Fruit fly (Drosophila melanogaster) whole organism, embryonic: ENCODE results near the gene Arl6IP1.

Experiments
- CG10979 ChIP-seq: fragments of 200-800 bp; sonication (Bioruptor generic); optimal IDR thresholded peaks from 2 replicates; lab custom pipeline; 2018; ENCODE audit warnings: missing biosample characterization, mild to moderate bottlenecking, missing genetic modification characterization, moderate library complexity
- CG12155 ChIP-seq: fragments of 200-800 bp; sonication (Bioruptor generic); optimal IDR thresholded peaks from 3 replicates; lab custom pipeline; 2016; ENCODE audit warnings: missing biosample characterization, missing genetic modification characterization
- CG12219 ChIP-seq: fragments of 200-800 bp; sonication (Bioruptor generic); optimal IDR thresholded peaks from 3 replicates; lab custom pipeline; 2018; ENCODE audit warnings: missing biosample characterization, mild to moderate bottlenecking, missing genetic modification characterization
- CG12236 ChIP-seq: fragments of 200-800 bp; sonication (Bioruptor generic); optimal IDR thresholded peaks from 2 replicates; lab custom pipeline; 2016; ENCODE audit warnings: missing biosample characterization, missing genetic modification characterization
- CG12391 ChIP-seq: fragments of 200-800 bp; sonication (Bioruptor generic); optimal IDR thresholded peaks from 3 replicates; lab custom pipeline; 2018; ENCODE audit warnings: missing biosample characterization, mild to moderate bottlenecking, missing genetic modification characterization, moderate library complexity
- CG13424 ChIP-seq: fragments of 200-800 bp; sonication (Bioruptor generic); optimal IDR thresholded peaks from 2 replicates; lab custom pipeline; 2019; ENCODE audit warnings: missing biosample characterization, mild to moderate bottlenecking, missing genetic modification characterization, moderate library complexity
- CG14667 ChIP-seq: fragments of 200-800 bp; sonication (Bioruptor generic); IDR thresholded peaks from 2 replicates; pipeline ENCODE4 v1.3.6; 2022; ENCODE audit warnings: missing biosample characterization, missing genetic modification characterization
- CG14710 ChIP-seq: fragments of 200-800 bp; sonication (Bioruptor generic); optimal IDR thresholded peaks from 3 replicates; lab custom pipeline; 2019; ENCODE audit warnings: missing biosample characterization, mild to moderate bottlenecking, missing genetic modification characterization, moderate library complexity
- CG1529 ChIP-seq: fragments of 200-800 bp; sonication (Bioruptor generic); optimal IDR thresholded peaks from 3 replicates; lab custom pipeline; 2018; ENCODE audit warnings: missing biosample characterization, missing genetic modification characterization
- CG18262 ChIP-seq: fragments of 200-800 bp; optimal IDR thresholded peaks from 3 replicates; lab custom pipeline; 2019; ENCODE audit warnings: missing biosample characterization, mild to moderate bottlenecking, missing genetic modification characterization, moderate library complexity
- CG18619 ChIP-seq: fragments of 200-800 bp; sonication (Bioruptor generic); optimal IDR thresholded peaks from 3 replicates; lab custom pipeline; 2017; ENCODE audit warnings: missing biosample characterization, mild to moderate bottlenecking, missing genetic modification characterization
- CG2875 ChIP-seq: fragments of 200-800 bp; sonication (Bioruptor generic); optimal IDR thresholded peaks from 2 replicates; lab custom pipeline; 2017; ENCODE audit warnings: missing biosample characterization, mild to moderate bottlenecking, missing genetic modification characterization, missing genetic modification reagents
- CG3281 ChIP-seq: fragments of 200-800 bp; sonication (Bioruptor generic); optimal IDR thresholded peaks from 3 replicates; lab custom pipeline; 2017; ENCODE audit warnings: missing biosample characterization, mild to moderate bottlenecking, missing genetic modification characterization
- CG3995 ChIP-seq: fragments of 200-800 bp; sonication (Bioruptor generic); optimal IDR thresholded peaks from 3 replicates; lab custom pipeline; 2016; ENCODE audit warnings: missing biosample characterization, missing genetic modification characterization
- CG4424 ChIP-seq: fragments of 200-800 bp; sonication (Bioruptor generic); optimal IDR thresholded peaks from 3 replicates; lab custom pipeline; 2016; ENCODE audit warnings: missing biosample characterization, missing genetic modification characterization
- CG4617 ChIP-seq: fragments of 200-800 bp; sonication (Bioruptor generic); optimal IDR thresholded peaks from 3 replicates; lab custom pipeline; 2016; ENCODE audit warnings: missing biosample characterization, missing genetic modification characterization, borderline replicate concordance
- CG8359 ChIP-seq: fragments of 200-800 bp; sonication (Bioruptor generic); optimal IDR thresholded peaks from 2 replicates; lab custom pipeline; 2017; ENCODE audit warnings: missing biosample characterization, mild to moderate bottlenecking, missing genetic modification characterization, borderline replicate concordance
- CG9797 ChIP-seq: fragments of 200-800 bp; sonication (Bioruptor generic); optimal IDR thresholded peaks from 3 replicates; lab custom pipeline; 2018; ENCODE audit warnings: missing biosample characterization, mild to moderate bottlenecking, missing genetic modification characterization
- CG9817 ChIP-seq: fragments of 200-800 bp; sonication (Bioruptor generic); optimal IDR thresholded peaks from 2 replicates; lab custom pipeline; 2018; ENCODE audit warnings: missing biosample characterization, mild to moderate bottlenecking, missing genetic modification characterization, moderate library complexity
- Fer3 ChIP-seq: fragments of 200-800 bp; sonication (Bioruptor generic); optimal IDR thresholded peaks from 2 replicates; lab custom pipeline; 2018; ENCODE audit warnings: missing biosample characterization, mild to moderate bottlenecking, missing genetic modification characterization, moderate library complexity
- H15 ChIP-seq: fragments of 200-800 bp; sonication (Bioruptor generic); IDR thresholded peaks from 3 replicates; pipeline ENCODE4 v1.3.6; 2022; ENCODE audit warnings: missing biosample characterization, missing genetic modification characterization
- HLH54F ChIP-seq: fragments of 200-800 bp; sonication (Bioruptor generic); optimal IDR thresholded peaks from 3 replicates; lab custom pipeline; 2016; ENCODE audit warnings: missing biosample characterization, missing genetic modification characterization
- HmgZ ChIP-seq: fragments of 200-800 bp; sonication (Bioruptor generic); optimal IDR thresholded peaks from 2 replicates; lab custom pipeline; 2018; ENCODE audit warnings: missing biosample characterization, mild to moderate bottlenecking, missing genetic modification characterization
- Lhr ChIP-seq: fragments of 200-800 bp; sonication (Bioruptor generic); optimal IDR thresholded peaks from 3 replicates; lab custom pipeline; 2017; ENCODE audit warnings: mild to moderate bottlenecking, missing biosample characterization, missing genetic modification reagents, missing genetic modification characterization
- Meics ChIP-seq: fragments of 200-800 bp; sonication (Bioruptor generic); optimal IDR thresholded peaks from 2 replicates; lab custom pipeline; 2017; ENCODE audit warnings: missing biosample characterization, mild to moderate bottlenecking, missing genetic modification characterization
- Nf-YB ChIP-seq: fragments of 200-800 bp; sonication (Bioruptor generic); optimal IDR thresholded peaks from 3 replicates; lab custom pipeline; 2019; ENCODE audit warnings: missing biosample characterization, mild to moderate bottlenecking, missing genetic modification characterization, moderate library complexity
- NfI ChIP-seq: fragments of 200-800 bp; sonication (Bioruptor generic); optimal IDR thresholded peaks from 3 replicates; lab custom pipeline; 2018; ENCODE audit warnings: missing biosample characterization, mild to moderate bottlenecking, missing genetic modification characterization, moderate library complexity
- Pdp1 ChIP-seq, 2 experiments: fragments of 200-800 bp; sonication (Bioruptor generic); optimal IDR thresholded peaks; 3 replicates each; lab custom pipeline; 2016; ENCODE audit warnings: missing biosample characterization in 2 of 2, missing genetic modification characterization in 2 of 2, mild to moderate bottlenecking in 1 of 2, moderate library complexity in 1 of 2
- Rfx ChIP-seq: fragments of 200-800 bp; sonication (Bioruptor generic); IDR thresholded peaks from 2 replicates; pipeline ENCODE4 v1.3.6; 2022; ENCODE audit warnings: missing biosample characterization, missing genetic modification characterization
- Vsx1 ChIP-seq: fragments of 200-800 bp; sonication (Bioruptor generic); optimal IDR thresholded peaks from 2 replicates; lab custom pipeline; 2017; ENCODE audit warnings: missing biosample characterization, mild to moderate bottlenecking, missing genetic modification characterization, missing genetic modification reagents
- ci ChIP-seq: fragments of 200-800 bp; sonication (Bioruptor generic); IDR thresholded peaks from 3 replicates; pipeline ENCODE4 v1.3.6; 2022; ENCODE audit warnings: missing biosample characterization, missing genetic modification characterization
- exex ChIP-seq: fragments of 200-800 bp; sonication (Bioruptor generic); optimal IDR thresholded peaks from 4 replicates; lab custom pipeline; 2018; ENCODE audit warnings: missing biosample characterization, mild to moderate bottlenecking, missing genetic modification characterization, moderate library complexity
- ftz-f1 ChIP-seq: fragments of 200-800 bp; sonication (Bioruptor generic); optimal IDR thresholded peaks from 2 replicates; lab custom pipeline; 2016; ENCODE audit warnings: missing biosample characterization, missing genetic modification characterization
- gcm2 ChIP-seq: fragments of 200-800 bp; sonication (Bioruptor generic); optimal IDR thresholded peaks from 2 replicates; lab custom pipeline; 2016; ENCODE audit warnings: missing biosample characterization, missing genetic modification characterization
- gfzf ChIP-seq: fragments of 200-800 bp; sonication (Bioruptor generic); optimal IDR thresholded peaks from 2 replicates; lab custom pipeline; 2016; ENCODE audit warnings: missing biosample characterization, mild to moderate bottlenecking, missing genetic modification characterization, moderate library complexity
- hkb ChIP-seq, 2 experiments: fragments of 200-800 bp in 1 of 2; fragments of >200 bp in 1 of 2; sonication (Bioruptor generic) in 1 of 2; IDR thresholded peaks in 1 of 2; optimal IDR thresholded peaks in 1 of 2; 2 replicates each; pipeline versions ENCODE4 v1.3.6 to Lab custom; 2017 to 2022; ENCODE audit warnings: missing biosample characterization in 1 of 2, missing genetic modification characterization in 1 of 2
- insv ChIP-seq, 2 experiments: fragments of 200-800 bp; sonication (Bioruptor generic); optimal IDR thresholded peaks; 3 replicates each; lab custom pipeline; 2016 to 2018; ENCODE audit warnings: missing biosample characterization in 2 of 2, missing genetic modification characterization in 2 of 2
- kni ChIP-seq: fragments of 200-800 bp; sonication (Bioruptor generic); optimal IDR thresholded peaks from 3 replicates; lab custom pipeline; 2017; ENCODE audit warnings: mild to moderate bottlenecking, missing biosample characterization, missing genetic modification reagents, missing genetic modification characterization
- knrl ChIP-seq: fragments of 200-800 bp; sonication (Bioruptor generic); IDR thresholded peaks from 3 replicates; pipeline ENCODE4 v1.3.6; 2022; ENCODE audit warnings: missing biosample characterization, missing genetic modification characterization; ENCODE audit not compliant: partially characterized antibody
- pan ChIP-seq, 4 experiments: fragments of >200 bp in 3 of 4; fragments of 200-800 bp in 1 of 4; sonication (Bioruptor generic) in 1 of 4; optimal IDR thresholded peaks in 3 of 4; IDR thresholded peaks in 1 of 4; 2 replicates each; pipeline versions ENCODE4 v1.3.6 to Lab custom; 2017 to 2022; ENCODE audit warnings: missing biosample characterization in 2 of 4, missing genetic modification characterization in 2 of 4, mixed read lengths in 1 of 4
- psq ChIP-seq: fragments of 200-800 bp; sonication (Bioruptor generic); optimal IDR thresholded peaks from 2 replicates; lab custom pipeline; 2017; ENCODE audit warnings: missing biosample characterization, missing genetic modification characterization
- ranshi ChIP-seq: fragments of 200-800 bp; sonication (Bioruptor generic); IDR thresholded peaks from 2 replicates; pipeline ENCODE4 v1.3.6; 2022; ENCODE audit warnings: missing biosample characterization, missing genetic modification characterization
- sens-2 ChIP-seq: fragments of 200-800 bp; sonication (Bioruptor generic); IDR thresholded peaks from 2 replicates; pipeline ENCODE4 v1.3.6; 2022; ENCODE audit warnings: missing biosample characterization, missing genetic modification characterization
- tup ChIP-seq: fragments of 200-800 bp; sonication (Bioruptor generic); optimal IDR thresholded peaks from 2 replicates; lab custom pipeline; 2016; ENCODE audit warnings: missing biosample characterization, mild to moderate bottlenecking, missing genetic modification characterization, moderate library complexity
- vnd ChIP-seq: fragments of 200-800 bp; sonication (Bioruptor generic); IDR thresholded peaks from 3 replicates; pipeline ENCODE4 v1.3.6; 2022; ENCODE audit warnings: missing biosample characterization, missing genetic modification characterization; ENCODE audit not compliant: partially characterized antibody
- zfh2 ChIP-seq: fragments of 200-800 bp; sonication (Bioruptor generic); optimal IDR thresholded peaks from 2 replicates; lab custom pipeline; 2016; ENCODE audit warnings: missing biosample characterization, missing genetic modification characterization

Arl6IP1 gene

DNA sequence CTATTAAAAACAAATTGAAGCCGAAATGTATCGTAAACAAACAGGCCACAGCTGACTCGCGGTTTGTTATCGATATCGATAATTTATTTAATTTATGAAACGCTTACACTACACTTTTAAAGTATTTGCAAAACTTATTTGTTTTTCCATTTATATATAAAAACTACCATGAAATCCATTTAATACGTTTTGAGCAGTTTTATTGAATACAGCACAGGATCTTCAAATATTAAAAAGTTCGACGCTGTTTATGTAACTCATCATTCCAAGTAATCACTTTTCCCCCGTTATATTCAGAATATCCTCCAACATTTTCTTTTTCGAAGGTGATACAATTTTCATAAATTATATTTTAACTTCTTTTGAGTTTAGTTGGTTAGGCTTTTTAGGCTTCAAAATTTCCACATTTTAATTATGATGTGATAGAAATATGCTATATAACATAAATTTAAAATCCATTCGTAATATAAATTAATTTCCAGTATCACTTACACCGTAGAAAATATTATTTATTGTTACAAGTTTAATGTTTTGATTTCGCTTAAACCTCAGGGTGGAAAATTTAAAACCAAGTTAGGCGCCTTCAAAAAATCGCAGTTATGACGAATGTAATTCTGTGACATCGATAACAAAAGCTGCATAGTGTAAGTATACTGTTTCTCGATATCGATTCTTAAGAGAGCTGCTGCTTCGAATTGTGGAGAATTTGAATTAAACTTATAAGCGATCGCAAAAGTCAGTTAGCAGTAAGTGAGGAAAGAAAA lies 3.7 kb downstream of the Arl6IP1 start, which contains the start of the genes CG10324 and CCT3 (continued):
- TF ChIP-seq Lhr (GFP tag; lab: Kevin White, UChicago) (peak; percentile 3), hkb (optimal IDR thresholded peaks at IDR 0.05; lab: Kevin White, UChicago) (no peak), hkb (GFP tag; IDR thresholded peaks at IDR 0.05; lab: Robert Waterston, UW) (peak; percentile 61), CG2875 (no peak), CG8359 (no peak), Vsx1 (GFP tag; lab: Kevin White, UChicago) (no peak), kni (GFP tag; lab: Kevin White, UChicago) (no peak), CG18262 (peak; percentile 78), H15 (no peak; the same call in 2 of the 3 replicates), HLH54F (GFP tag; lab: Kevin White, UChicago) (peak; percentile 46), exex (tag; lab: Kevin White, UChicago) (no peak), ftz-f1 (GFP tag; lab: Kevin White, UChicago) (no peak), CG3281 (GFP tag; lab: Kevin White, UChicago) (peak; percentile 72), CG3995 (GFP tag; lab: Kevin White, UChicago) (peak; percentile 98), pan (optimal IDR thresholded peaks at IDR 0.05; lab: Kevin White, UChicago) (no peak), pan (GFP tag; optimal IDR thresholded peaks at IDR 0.05 in 1 of 2, IDR thresholded peaks at IDR 0.05 in 1 of 2) (peak in 1 of 2 experiments; percentile 72), CG12391 (tag; lab: Kevin White, UChicago) (peak; percentile 75), gcm2 (GFP tag; lab: Kevin White, UChicago) (peak; percentile 4), NfI (GFP tag; lab: Kevin White, UChicago) (peak; percentile 77), insv (GFP tag; optimal IDR thresholded peaks at IDR 0.05; lab: Kevin White, UChicago) (peak in 1 of 2 experiments; percentile 37), Fer3 (tag; lab: Kevin White, UChicago) (peak; percentile 78), ci (GFP tag; lab: Robert Waterston, UW) (peak; percentile 67; the same call in 2 of the 3 replicates), CG4617 (GFP tag; lab: Kevin White, UChicago) (no peak), Pdp1 (GFP tag; optimal IDR thresholded peaks at IDR 0.05; lab: Kevin White, UChicago) (peak; percentile 36 to 64), vnd (peak; percentile 77), psq (GFP tag; lab: Kevin White, UChicago) (peak; percentile 16), Rfx (GFP tag; lab: Robert Waterston, UW) (peak; percentile 71), CG12219 (GFP tag; lab: Kevin White, UChicago) (peak; percentile 22), HmgZ (tag; lab: Kevin White, UChicago) (peak; percentile 38), CG13424 (tag; lab: Kevin White, UChicago) (peak; percentile 81), CG4424 (GFP tag; lab: Kevin White, UChicago) (peak; percentile 68), ranshi (GFP tag; lab: Robert Waterston, UW) (0 out of 2 replicates have a peak, but pooled peaks have one; percentile 49), tup (GFP tag; lab: Kevin White, UChicago) (no peak), CG14710 (tag; lab: Kevin White, UChicago) (peak; percentile 65), knrl (GFP tag; lab: Robert Waterston, UW) (peak; percentile 68), CG1529 (GFP tag; lab: Kevin White, UChicago) (peak; percentile 44), CG10979 (peak; percentile 57), CG9797 (GFP tag; lab: Kevin White, UChicago) (no peak), gfzf (GFP tag; lab: Kevin White, UChicago) (no peak), CG18619 (GFP tag; lab: Kevin White, UChicago) (peak; percentile 65), CG9817 (tag; lab: Kevin White, UChicago) (peak; percentile 80), CG12236 (no peak), sens-2 (peak; percentile 26; the same call in 1 of the 2 replicates), CG12155 (GFP tag; lab: Kevin White, UChicago) (peak; percentile 22), Nf-YB (peak; percentile 42), CG14667 (GFP tag; lab: Robert Waterston, UW) (no peak; the same call in 1 of the 2 replicates), Meics (GFP tag; lab: Kevin White, UChicago) (peak; percentile 79), zfh2 (GFP tag; lab: Kevin White, UChicago) (peak; percentile 42)
